Worm (Caenorhabditis elegans): ENCODE data around the gene Y43F8B.24.

- no peak for TF ChIP-seq dmd-4 (tag; optimal IDR thresholded peaks at IDR 0.05)
- no peak for TF ChIP-seq lin-13 (GFP tag; optimal IDR thresholded peaks at IDR 0.05)
- TF ChIP-seq snpc-4 (tag; optimal IDR thresholded peaks at IDR 0.05) = no peak
- TF ChIP-seq fos-1 (tag; optimal IDR thresholded peaks at IDR 0.05) = no peak
- TF ChIP-seq nhr-237 (tag; optimal IDR thresholded peaks at IDR 0.05) = no peak
- TF ChIP-seq ztf-1 (GFP tag; conservative IDR thresholded peaks at IDR 0.05) = no peak
- TF ChIP-seq elt-3 (tag; optimal IDR thresholded peaks at IDR 0.05) = no peak
- no peak for TF ChIP-seq nhr-10 (tag; optimal IDR thresholded peaks at IDR 0.05)
- TF ChIP-seq R02D3.7 (tag; optimal IDR thresholded peaks at IDR 0.05) = no peak
- no peak for TF ChIP-seq zag-1 (tag; optimal IDR thresholded peaks at IDR 0.05)
These were observed 36.1 kb upstream of the Y43F8B.24 start, which contains the start of gene C25F9.2 for ce11 chrV:19421131-19421530.
